Fruit fly (Drosophila melanogaster) whole organism, pupa: ENCODE measurements around the gene Sfp78E.
A peak's percentile ranks its signal among the peaks of the same experiment; 100 is the strongest.

Experiments
- CG10348 ChIP-seq: fragments of 200-800 bp; sonication (Bioruptor generic); IDR thresholded peaks from 2 replicates; pipeline ENCODE4 v1.3.6; 2022; ENCODE audit warnings: missing biosample characterization, missing genetic modification characterization
- CG12605 ChIP-seq: fragments of 200-800 bp; sonication (Bioruptor generic); IDR thresholded peaks from 2 replicates; pipeline ENCODE4 v1.3.6; 2022; ENCODE audit warnings: missing biosample characterization, missing genetic modification characterization
- CG17806 ChIP-seq: fragments of 200-800 bp; sonication (Bioruptor generic); optimal IDR thresholded peaks from 2 replicates; lab custom pipeline; 2018; ENCODE audit warnings: missing biosample characterization, mild to moderate bottlenecking, missing genetic modification characterization, moderate library complexity
- CG32121 ChIP-seq: fragments of 200-800 bp; sonication (Bioruptor generic); IDR thresholded peaks from 2 replicates; pipeline ENCODE4 v1.3.6; 2022; ENCODE audit warnings: missing biosample characterization, missing genetic modification characterization
- CG34367 ChIP-seq: fragments of 200-800 bp; sonication (Bioruptor generic); optimal IDR thresholded peaks from 2 replicates; lab custom pipeline; 2018; ENCODE audit warnings: missing biosample characterization, mild to moderate bottlenecking, missing genetic modification characterization
- CG8159 ChIP-seq: fragments of 200-800 bp; sonication (Bioruptor generic); optimal IDR thresholded peaks from 3 replicates; lab custom pipeline; 2018; ENCODE audit warnings: missing biosample characterization, mild to moderate bottlenecking, missing genetic modification characterization, moderate library complexity
- D1 ChIP-seq: fragments of 200-800 bp; sonication (Bioruptor generic); optimal IDR thresholded peaks from 2 replicates; lab custom pipeline; 2018; ENCODE audit warnings: missing biosample characterization, mild to moderate bottlenecking, missing genetic modification characterization, moderate library complexity
- EcR ChIP-seq: fragments of 200-800 bp; sonication (Bioruptor generic); optimal IDR thresholded peaks from 3 replicates; lab custom pipeline; 2019; ENCODE audit warnings: missing biosample characterization, missing genetic modification characterization, mild to moderate bottlenecking, moderate library complexity, missing genetic modification reagents
- Pif1B ChIP-seq: fragments of 200-800 bp; sonication (Bioruptor generic); optimal IDR thresholded peaks from 3 replicates; lab custom pipeline; 2016; ENCODE audit warnings: missing biosample characterization, missing genetic modification characterization
- fd96Ca ChIP-seq: fragments of 200-800 bp; sonication (Bioruptor generic); IDR thresholded peaks from 3 replicates; pipeline ENCODE4 v1.3.6; 2022; ENCODE audit warnings: missing biosample characterization, missing genetic modification characterization
- gl ChIP-seq: fragments of 200-800 bp; sonication (Bioruptor generic); optimal IDR thresholded peaks from 2 replicates; lab custom pipeline; 2018; ENCODE audit warnings: missing biosample characterization, mild to moderate bottlenecking, missing genetic modification characterization

- TF ChIP-seq CG17806 (tag; lab: Kevin White, UChicago) (peak; percentile 16), CG32121 (GFP tag; lab: Robert Waterston, UW) (no peak; the same call in 1 of the 2 replicates), Pif1B (GFP tag; lab: Kevin White, UChicago) (no peak), CG34367 (tag; lab: Kevin White, UChicago) (peak; percentile 14), gl (tag; lab: Kevin White, UChicago) (peak; percentile 37), CG10348 (no peak), CG12605 (GFP tag; lab: Robert Waterston, UW) (peak; percentile 51; the same call in 1 of the 2 replicates), fd96Ca (peak; percentile 29; the same call in 1 of the 3 replicates), D1 (no peak), CG8159 (tag; lab: Kevin White, UChicago) (peak; percentile 17), EcR (GFP tag; lab: Kevin White, UChicago) (peak; percentile 58)
These were observed 43.0 kb downstream of the Sfp78E start, which contains the start of gene Atox1 for dm6 chr3L:21640815-21641214.
